Fruit fly (Drosophila melanogaster): ENCODE results near the gene Alms1b.

dm6 chrX:4669438-4669837 is 38.7 kb upstream of the Alms1b start:
- TF ChIP-seq Mnt (GFP tag; optimal IDR thresholded peaks at IDR 0.05) (no peak), CG1620 (GFP tag; optimal IDR thresholded peaks at IDR 0.05) (no peak)

Measured in whole organism, adult.